Worm (Caenorhabditis elegans) whole organism, L3 larva: ENCODE results near the gene srt-18.

Source experiments
- ama-1 ChIP-seq: fragments of 150-350 bp; optimal IDR thresholded peaks from 2 replicates; lab custom pipeline; 2018
- daf-12 ChIP-seq: fragments of 150-350 bp; optimal IDR thresholded peaks from 2 replicates; lab custom pipeline; 2014; ENCODE audit warnings: missing biosample characterization, missing genetic modification reagents, missing genetic modification characterization
- egl-27 ChIP-seq: sonication (generic microtip); optimal IDR thresholded peaks from 4 replicates; lab custom pipeline; 2017; ENCODE audit warnings: missing biosample characterization, missing genetic modification reagents, missing genetic modification characterization
- elt-2 ChIP-seq: sonication (generic microtip); optimal IDR thresholded peaks from 2 replicates; lab custom pipeline; 2016; ENCODE audit warnings: missing genetic modification reagents, mild to moderate bottlenecking, missing genetic modification characterization, missing compliant biosample characterization
- fkh-2 ChIP-seq: fragments of 150-350 bp; optimal IDR thresholded peaks from 2 replicates; lab custom pipeline; 2014; ENCODE audit warnings: missing biosample characterization, missing genetic modification reagents, missing genetic modification characterization
- lin-39 ChIP-seq: fragments of 150-350 bp; optimal IDR thresholded peaks from 2 replicates; lab custom pipeline; 2018; ENCODE audit warnings: missing biosample characterization, missing genetic modification reagents, missing genetic modification characterization
- nhr-12 ChIP-seq: fragments of 150-350 bp; optimal IDR thresholded peaks from 2 replicates; lab custom pipeline; 2014; ENCODE audit warnings: missing biosample characterization, missing genetic modification characterization
- nhr-28 ChIP-seq: fragments of 150-350 bp; optimal IDR thresholded peaks from 2 replicates; lab custom pipeline; 2014; ENCODE audit warnings: missing biosample characterization, missing genetic modification characterization
- nhr-67 ChIP-seq: fragments of 150-350 bp; optimal IDR thresholded peaks from 2 replicates; lab custom pipeline; 2014; ENCODE audit warnings: missing biosample characterization, missing genetic modification characterization
- pqm-1 ChIP-seq: fragments of 150-350 bp; optimal IDR thresholded peaks from 2 replicates; lab custom pipeline; 2017; ENCODE audit warnings: missing biosample characterization, missing genetic modification characterization, inconsistent platforms
- skn-1 ChIP-seq: fragments of 150-350 bp; optimal IDR thresholded peaks from 2 replicates; lab custom pipeline; 2014; ENCODE audit warnings: missing biosample characterization, missing genetic modification characterization
- snpc-4 ChIP-seq: fragments of 150-350 bp; optimal IDR thresholded peaks from 2 replicates; lab custom pipeline; 2014; ENCODE audit warnings: missing biosample characterization, missing genetic modification characterization
- zag-1 ChIP-seq: fragments of 150-350 bp; optimal IDR thresholded peaks from 2 replicates; lab custom pipeline; 2014; ENCODE audit warnings: missing biosample characterization, missing genetic modification characterization
- ztf-4 ChIP-seq: fragments of 150-350 bp; optimal IDR thresholded peaks from 2 replicates; lab custom pipeline; 2014; ENCODE audit warnings: missing biosample characterization, missing genetic modification characterization

DNA sequence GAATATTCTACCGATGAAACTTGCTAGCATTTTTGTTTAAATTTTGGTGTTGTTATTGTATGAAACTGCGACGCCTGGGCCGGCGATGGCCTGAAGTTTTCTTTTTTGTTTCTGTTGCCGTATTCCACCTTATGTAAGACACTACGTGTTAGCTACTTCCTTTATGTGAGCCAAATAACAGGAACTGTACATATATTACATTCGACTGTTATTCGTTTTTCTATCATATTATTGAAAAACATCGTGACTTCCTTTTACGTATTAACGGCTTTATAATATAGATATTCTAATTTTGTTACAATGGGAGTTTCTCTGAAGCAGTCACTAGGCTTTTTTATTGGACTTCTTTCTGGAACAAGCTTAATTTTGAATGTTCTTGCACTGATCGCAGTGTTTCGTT is 10.2 kb downstream of the srt-18 start, which contains the start of gene srx-3:
- no peak for TF ChIP-seq skn-1 (tag; lab: Kevin White, UChicago)
- no peak for TF ChIP-seq ama-1 (lab: Kevin White, UChicago)
- TF ChIP-seq lin-39, result no peak
- no peak for TF ChIP-seq egl-27
- TF ChIP-seq fkh-2 (tag; lab: Kevin White, UChicago), result no peak
- TF ChIP-seq snpc-4 (tag; lab: Kevin White, UChicago), result no peak
- no peak for TF ChIP-seq zag-1
- TF ChIP-seq ztf-4 (tag; lab: Kevin White, UChicago), result no peak
- TF ChIP-seq daf-12 (tag; lab: Kevin White, UChicago), result no peak
- no peak for TF ChIP-seq nhr-12 (tag; lab: Kevin White, UChicago)
- TF ChIP-seq pqm-1 (tag; lab: Kevin White, UChicago), result no peak
- TF ChIP-seq nhr-67 (tag; lab: Kevin White, UChicago), result no peak
- no peak for TF ChIP-seq elt-2 (tag; lab: Kevin White, UChicago)
- TF ChIP-seq nhr-28 (tag; lab: Kevin White, UChicago), result no peak
